Worm (Caenorhabditis elegans) whole organism, L4 larva: ENCODE results near the gene K08D12.3.

Experiments
- F10B5.3 ChIP-seq: sonication (generic microtip); optimal IDR thresholded peaks from 2 replicates; lab custom pipeline; 2016; ENCODE audit warnings: mild to moderate bottlenecking, missing genetic modification characterization, missing compliant biosample characterization
- F49E8.2 ChIP-seq: sonication (generic microtip); optimal IDR thresholded peaks from 2 replicates; lab custom pipeline; 2016; ENCODE audit warnings: missing compliant biosample characterization, mild to moderate bottlenecking, missing genetic modification characterization, borderline replicate concordance
- T20F7.1 ChIP-seq: fragments of 200-800 bp; sonication (Bioruptor generic); optimal IDR thresholded peaks from 2 replicates; lab custom pipeline; 2018; ENCODE audit warnings: mild to moderate bottlenecking, missing genetic modification characterization, missing compliant biosample characterization
- T26A8.4 ChIP-seq: fragments of 200-800 bp; sonication (Bioruptor generic); IDR thresholded peaks from 2 replicates; pipeline ENCODE4 v1.3.6; 2022; ENCODE audit warnings: missing genetic modification characterization, missing compliant biosample characterization
- Y48G9A.11 ChIP-seq: fragments of 200-800 bp; sonication (Bioruptor generic); IDR thresholded peaks from 2 replicates; pipeline ENCODE4 v1.3.6; 2022; ENCODE audit warnings: missing genetic modification reagents, missing genetic modification characterization, missing compliant biosample characterization
- ZK546.5 ChIP-seq, 2 experiments: sonication (generic microtip); optimal IDR thresholded peaks; 2 replicates each; lab custom pipeline; 2017; ENCODE audit warnings: missing biosample characterization in 2 of 2, missing genetic modification characterization in 2 of 2
- aly-2 ChIP-seq: sonication (generic microtip); optimal IDR thresholded peaks from 2 replicates; lab custom pipeline; 2018; ENCODE audit warnings: missing biosample characterization, missing genetic modification characterization
- arid-1 ChIP-seq: fragments of 200-800 bp; sonication (Bioruptor generic); conservative IDR thresholded peaks from 2 replicates; pipeline ENCODE4 v1.3.6; 2022; ENCODE audit warnings: missing genetic modification reagents, missing genetic modification characterization, missing compliant biosample characterization
- ceh-44 ChIP-seq: fragments of 200-800 bp; sonication (Bioruptor generic); IDR thresholded peaks from 2 replicates; pipeline ENCODE4 v1.3.6; 2022; ENCODE audit warnings: missing genetic modification reagents, missing genetic modification characterization, missing compliant biosample characterization
- ceh-62 ChIP-seq: sonication (generic microtip); optimal IDR thresholded peaks from 2 replicates; lab custom pipeline; 2017; ENCODE audit warnings: missing biosample characterization, missing genetic modification characterization
- ctbp-1 ChIP-seq: fragments of 200-800 bp; sonication (Bioruptor generic); IDR thresholded peaks from 2 replicates; pipeline ENCODE4 v1.3.6; 2022; ENCODE audit warnings: missing genetic modification reagents, missing genetic modification characterization, missing compliant biosample characterization
- daf-12 ChIP-seq: fragments of 150-350 bp; optimal IDR thresholded peaks from 2 replicates; lab custom pipeline; 2014; ENCODE audit warnings: missing biosample characterization, missing genetic modification reagents, missing genetic modification characterization
- daf-16 ChIP-seq, 3 experiments: sonication (generic microtip); optimal IDR thresholded peaks; 2 replicates each; lab custom pipeline; 2016 to 2017; ENCODE audit warnings: missing genetic modification characterization in 3 of 3, missing genetic modification reagents in 3 of 3, mild to moderate bottlenecking in 2 of 3, missing compliant biosample characterization in 2 of 3, missing biosample characterization in 1 of 3, moderate library complexity in 1 of 3
- dmd-6 ChIP-seq: fragments of 200-800 bp; sonication (Bioruptor generic); IDR thresholded peaks from 2 replicates; pipeline ENCODE4 v1.3.6; 2022; ENCODE audit warnings: missing genetic modification reagents, missing genetic modification characterization, missing compliant biosample characterization
- dmd-9 ChIP-seq: fragments of 200-800 bp; sonication (Bioruptor generic); IDR thresholded peaks from 2 replicates; pipeline ENCODE4 v1.3.6; 2022; ENCODE audit warnings: missing genetic modification reagents, missing genetic modification characterization, missing compliant biosample characterization
- dpl-1 ChIP-seq: fragments of 150-350 bp; optimal IDR thresholded peaks from 2 replicates; lab custom pipeline; 2014; ENCODE audit warnings: missing biosample characterization, missing genetic modification reagents, missing genetic modification characterization
- dve-1 ChIP-seq: sonication (generic microtip); optimal IDR thresholded peaks from 2 replicates; lab custom pipeline; 2017; ENCODE audit warnings: antibody characterized with exemption, mild to moderate bottlenecking, missing genetic modification characterization, missing compliant biosample characterization; ENCODE audit not compliant: insufficient read depth
- fos-1 ChIP-seq: fragments of 150-350 bp; optimal IDR thresholded peaks from 2 replicates; lab custom pipeline; 2014; ENCODE audit warnings: missing biosample characterization, missing genetic modification characterization
- hif-1 ChIP-seq, 2 experiments: sonication (generic microtip); optimal IDR thresholded peaks; 2 replicates each; lab custom pipeline; 2016 to 2017; ENCODE audit warnings: missing compliant biosample characterization in 2 of 2, missing genetic modification characterization in 2 of 2, missing genetic modification reagents in 2 of 2, missing genotype in 2 of 2, mild to moderate bottlenecking in 1 of 2
- hlh-11 ChIP-seq: fragments of 200-800 bp; sonication (Bioruptor generic); optimal IDR thresholded peaks from 2 replicates; lab custom pipeline; 2018; ENCODE audit warnings: mild to moderate bottlenecking, missing genetic modification characterization, missing compliant biosample characterization
- hlh-30 ChIP-seq: sonication (generic microtip); optimal IDR thresholded peaks from 2 replicates; lab custom pipeline; 2017; ENCODE audit warnings: antibody characterized with exemption, mild to moderate bottlenecking, missing genetic modification characterization, missing compliant biosample characterization; ENCODE audit not compliant: insufficient read depth
- hmg-1.1 ChIP-seq: fragments of 200-800 bp; sonication (Bioruptor generic); IDR thresholded peaks from 2 replicates; pipeline ENCODE4 v1.3.6; 2022; ENCODE audit warnings: missing genetic modification reagents, missing genetic modification characterization, missing compliant biosample characterization
- lim-7 ChIP-seq: fragments of 200-800 bp; sonication (Bioruptor generic); IDR thresholded peaks from 2 replicates; pipeline ENCODE4 v1.3.6; 2022; ENCODE audit warnings: missing genetic modification characterization, missing compliant biosample characterization
- lin-1 ChIP-seq: fragments of 200-800 bp; sonication (Bioruptor generic); IDR thresholded peaks from 2 replicates; pipeline ENCODE4 v1.3.6; 2022; ENCODE audit warnings: missing genetic modification reagents, missing genetic modification characterization, missing compliant biosample characterization
- lin-29 ChIP-seq: fragments of 200-800 bp; sonication (Bioruptor generic); IDR thresholded peaks from 2 replicates; pipeline ENCODE4 v1.3.6; 2022; ENCODE audit warnings: missing genetic modification reagents, missing genetic modification characterization, missing compliant biosample characterization
- lin-38 ChIP-seq: fragments of 200-800 bp; sonication (Bioruptor generic); IDR thresholded peaks from 2 replicates; pipeline ENCODE4 v1.3.6; 2022; ENCODE audit warnings: missing genetic modification reagents, missing genetic modification characterization, missing compliant biosample characterization
- lsy-2 ChIP-seq, 2 experiments: fragments of 150-350 bp in 1 of 2; sonication (generic microtip) in 1 of 2; optimal IDR thresholded peaks; 2 replicates each; lab custom pipeline; 2014 to 2017; ENCODE audit warnings: missing biosample characterization in 2 of 2, missing genetic modification characterization in 2 of 2
- mdl-1 ChIP-seq, 2 experiments: fragments of 150-350 bp in 1 of 2; sonication (generic microtip) in 1 of 2; optimal IDR thresholded peaks; 2 replicates each; lab custom pipeline; 2014 to 2017; ENCODE audit warnings: missing biosample characterization in 2 of 2, missing genetic modification characterization in 2 of 2
- mep-1 ChIP-seq: fragments of 150-350 bp; sonication (generic microtip); optimal IDR thresholded peaks from 3 replicates; lab custom pipeline; 2014; ENCODE audit warnings: missing biosample characterization, missing genetic modification characterization
- mes-2 ChIP-seq: sonication (generic microtip); optimal IDR thresholded peaks from 2 replicates; lab custom pipeline; 2016; ENCODE audit warnings: missing genotype, mild to moderate bottlenecking, missing genetic modification characterization, missing compliant biosample characterization; ENCODE audit not compliant: poor library complexity, severe bottlenecking
- mxl-3 ChIP-seq: fragments of 200-800 bp; sonication (Bioruptor generic); optimal IDR thresholded peaks from 2 replicates; lab custom pipeline; 2018; ENCODE audit warnings: mild to moderate bottlenecking, missing genetic modification characterization, missing compliant biosample characterization
- nhr-102 ChIP-seq: sonication (generic microtip); optimal IDR thresholded peaks from 2 replicates; lab custom pipeline; 2016; ENCODE audit warnings: mild to moderate bottlenecking, missing genetic modification characterization, moderate library complexity, missing compliant biosample characterization
- nhr-11 ChIP-seq: fragments of 150-350 bp; optimal IDR thresholded peaks from 2 replicates; lab custom pipeline; 2014; ENCODE audit warnings: missing biosample characterization, missing genetic modification characterization
- nhr-111 ChIP-seq: fragments of 200-800 bp; sonication (Bioruptor generic); optimal IDR thresholded peaks from 2 replicates; lab custom pipeline; 2018; ENCODE audit warnings: mild to moderate bottlenecking, missing genetic modification characterization, missing compliant biosample characterization
- nhr-25 ChIP-seq: sonication (generic microtip); optimal IDR thresholded peaks from 2 replicates; lab custom pipeline; 2017; ENCODE audit warnings: missing genetic modification characterization, mild to moderate bottlenecking, missing compliant biosample characterization, antibody characterized with exemption, moderate library complexity, borderline replicate concordance; ENCODE audit not compliant: insufficient read depth
- nhr-42 ChIP-seq: fragments of 200-800 bp; sonication (Bioruptor generic); IDR thresholded peaks from 2 replicates; pipeline ENCODE4 v1.3.6; 2022; ENCODE audit warnings: missing genetic modification characterization, missing compliant biosample characterization
- nhr-6 ChIP-seq: fragments of 150-350 bp; optimal IDR thresholded peaks from 2 replicates; lab custom pipeline; 2014; ENCODE audit warnings: missing biosample characterization, missing genetic modification characterization
- nhr-76 ChIP-seq: fragments of 150-350 bp; optimal IDR thresholded peaks from 2 replicates; lab custom pipeline; 2014; ENCODE audit warnings: missing biosample characterization, missing genetic modification characterization
- saeg-2 ChIP-seq: fragments of 200-800 bp; sonication (Bioruptor generic); IDR thresholded peaks from 2 replicates; pipeline ENCODE4 v1.3.6; 2022; ENCODE audit warnings: missing genetic modification reagents, missing genetic modification characterization, missing compliant biosample characterization
- sdz-12 ChIP-seq: fragments of 200-800 bp; sonication (Bioruptor generic); optimal IDR thresholded peaks from 2 replicates; lab custom pipeline; 2018; ENCODE audit warnings: mild to moderate bottlenecking, missing genetic modification characterization, missing compliant biosample characterization
- set-16 ChIP-seq: fragments of 200-800 bp; sonication (Bioruptor generic); IDR thresholded peaks from 2 replicates; pipeline ENCODE4 v1.3.6; 2022; ENCODE audit warnings: missing genetic modification reagents, missing genetic modification characterization, missing compliant biosample characterization
- snpc-4 ChIP-seq: fragments of 150-350 bp; optimal IDR thresholded peaks from 2 replicates; lab custom pipeline; 2014; ENCODE audit warnings: missing biosample characterization, missing genetic modification characterization
- tra-1 ChIP-seq: fragments of 200-800 bp; sonication (Bioruptor generic); IDR thresholded peaks from 2 replicates; pipeline ENCODE4 v1.3.6; 2022; ENCODE audit warnings: missing genetic modification reagents, missing genetic modification characterization, missing compliant biosample characterization
- unc-130 ChIP-seq: sonication (generic microtip); optimal IDR thresholded peaks from 2 replicates; lab custom pipeline; 2016; ENCODE audit warnings: missing genetic modification reagents, missing genetic modification characterization, missing compliant biosample characterization
- unc-62 ChIP-seq, 3 experiments: fragments of 150-350 bp in 1 of 3; sonication (generic microtip); optimal IDR thresholded peaks in 2 of 3; peaks in 1 of 3; 1 replicate in 1 of 3; 2 replicates in 2 of 3; lab custom pipeline; 2014 to 2017; ENCODE audit warnings: missing biosample characterization in 3 of 3, missing genetic modification characterization in 3 of 3, missing genetic modification reagents in 3 of 3, missing genotype in 1 of 3
- zag-1 ChIP-seq: fragments of 150-350 bp; optimal IDR thresholded peaks from 2 replicates; lab custom pipeline; 2014; ENCODE audit warnings: missing biosample characterization, missing genetic modification characterization
- zfp-2 ChIP-seq: sonication (generic microtip); optimal IDR thresholded peaks from 2 replicates; lab custom pipeline; 2016; ENCODE audit warnings: mild to moderate bottlenecking, missing genetic modification characterization, missing compliant biosample characterization
- zip-11 ChIP-seq: fragments of 200-800 bp; sonication (Bioruptor generic); IDR thresholded peaks from 2 replicates; pipeline ENCODE4 v1.3.6; 2022; ENCODE audit warnings: missing genetic modification characterization, missing compliant biosample characterization

K08D12.3 gene

DNA sequence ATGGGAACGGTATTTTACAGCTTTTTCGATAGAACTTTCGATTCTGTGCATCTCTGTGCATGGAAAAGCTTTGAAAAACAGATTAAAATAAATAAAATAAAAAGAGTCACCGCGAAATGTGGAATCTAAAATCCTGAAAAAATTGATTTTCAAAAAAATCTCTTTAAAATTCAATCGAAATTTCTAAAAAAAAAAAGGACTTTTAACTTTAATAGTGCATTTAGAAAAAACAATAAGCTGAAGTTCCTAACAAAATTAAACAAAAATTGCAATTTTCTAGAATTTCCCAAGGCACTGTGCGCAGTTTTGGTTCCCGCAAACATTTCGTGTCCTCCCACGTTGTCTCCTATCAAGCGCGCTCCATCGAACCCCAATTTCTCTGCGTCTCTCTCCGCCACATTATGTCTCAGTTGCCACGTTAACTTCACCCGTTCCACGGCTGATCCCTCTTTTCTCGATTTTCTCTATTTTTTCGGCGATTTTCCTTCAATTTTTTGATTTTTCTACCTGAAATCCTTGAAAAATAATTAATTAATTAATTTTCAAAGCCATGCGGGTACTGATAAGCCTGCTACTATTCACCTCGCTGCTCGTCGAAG lies 35.5 kb downstream of the K08D12.3 start, which contains the start of the genes Y41D4A.6 and Y41D4A.4 (continued):
- TF ChIP-seq T26A8.4 (0 out of 2 replicates have a peak, but pooled peaks have one; percentile 22), nhr-76 (tag; lab: Kevin White, UChicago) (no peak), aly-2 (no peak), lin-29 (GFP tag; lab: Robert Waterston, UW) (no peak), ZK546.5 (tag; optimal IDR thresholded peaks at IDR 0.05; lab: Kevin White, UChicago) (no peak), hmg-1.1 (GFP tag; lab: Robert Waterston, UW) (peak; percentile 76), zip-11 (GFP tag; lab: Robert Waterston, UW) (no peak), zag-1 (tag; lab: Kevin White, UChicago) (no peak), Y48G9A.11 (GFP tag; lab: Robert Waterston, UW) (peak; percentile 71), tra-1 (GFP tag; lab: Robert Waterston, UW) (no peak), fos-1 (tag; lab: Kevin White, UChicago) (no peak), arid-1 (GFP tag; lab: Robert Waterston, UW) (peak; percentile 61), dmd-6 (peak; percentile 43; the same call in 1 of the 2 replicates), lin-38 (GFP tag; lab: Robert Waterston, UW) (peak; percentile 98), zfp-2 (tag; lab: Kevin White, UChicago) (peak; percentile 10), F49E8.2 (tag; lab: Kevin White, UChicago) (peak; percentile 31), ceh-62 (tag; lab: Kevin White, UChicago) (no peak), ceh-44 (GFP tag; lab: Robert Waterston, UW) (peak; percentile 94), hif-1 (tag; optimal IDR thresholded peaks at IDR 0.05; lab: Kevin White, UChicago) (peak in 1 of 2 experiments; percentile 94), unc-62 (GFP tag; optimal IDR thresholded peaks at IDR 0.05 in 1 of 2; lab: Kevin White, UChicago) (peak in 1 of 2 experiments; percentile 80), unc-62 (tag; optimal IDR thresholded peaks at IDR 0.05; lab: Kevin White, UChicago) (no peak), unc-130 (GFP tag; lab: Kevin White, UChicago) (peak; percentile 96), saeg-2 (GFP tag; lab: Robert Waterston, UW) (no peak), F10B5.3 (tag; lab: Kevin White, UChicago) (no peak), hlh-30 (peak; percentile 53), dve-1 (tag; lab: Kevin White, UChicago) (peak; percentile 75), nhr-25 (tag; lab: Kevin White, UChicago) (peak; percentile 77), set-16 (peak; percentile 18; the same call in 1 of the 2 replicates), lim-7 (GFP tag; lab: Robert Waterston, UW) (0 out of 2 replicates have a peak, but pooled peaks have one; percentile 48), mes-2 (tag; lab: Kevin White, UChicago) (peak; percentile 96), dpl-1 (GFP tag; lab: Kevin White, UChicago) (peak; percentile 68), lin-1 (GFP tag; lab: Robert Waterston, UW) (no peak), mxl-3 (GFP tag; lab: Kevin White, UChicago) (peak; percentile 91), dmd-9 (GFP tag; lab: Robert Waterston, UW) (peak; percentile 30; the same call in 1 of the 2 replicates), nhr-11 (peak; percentile 27), sdz-12 (peak; percentile 53), daf-12 (tag; lab: Kevin White, UChicago) (no peak), nhr-102 (tag; lab: Kevin White, UChicago) (peak; percentile 48), snpc-4 (tag; lab: Kevin White, UChicago) (no peak)
- TF ChIP-seq, all 104 proteins: peak for 52

DNA sequence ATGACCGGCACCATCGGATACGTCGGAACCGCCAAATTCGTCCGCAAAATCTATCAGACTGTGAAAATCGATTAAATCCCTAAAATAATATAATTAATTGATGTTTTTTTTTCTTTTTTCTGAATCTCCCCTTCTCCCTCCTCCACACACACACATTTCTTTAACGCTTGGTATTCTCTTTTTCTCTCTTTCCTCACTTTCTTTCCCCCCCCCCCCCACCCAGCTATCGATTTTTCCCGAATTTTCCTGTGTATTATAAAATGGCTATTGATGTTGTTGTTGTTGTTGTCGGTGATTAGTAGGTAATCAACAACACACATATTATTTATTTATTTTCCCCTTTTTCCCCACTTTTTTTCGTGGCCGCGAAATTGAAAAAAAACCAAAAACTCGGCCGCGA lies 41.2 kb downstream of the K08D12.3 start:
- TF ChIP-seq mdl-1 (tag; optimal IDR thresholded peaks at IDR 0.05; lab: Kevin White, UChicago) (no peak), lsy-2 (tag; optimal IDR thresholded peaks at IDR 0.05; lab: Kevin White, UChicago) (no peak), nhr-42 (GFP tag; lab: Robert Waterston, UW) (no peak), set-16 (no peak), ctbp-1 (GFP tag; lab: Robert Waterston, UW) (no peak), T20F7.1 (no peak), dpl-1 (GFP tag; lab: Kevin White, UChicago) (no peak), F49E8.2 (tag; lab: Kevin White, UChicago) (no peak), nhr-111 (GFP tag; lab: Kevin White, UChicago) (no peak), dmd-6 (0 out of 2 replicates have a peak, but pooled peaks have one; percentile 7), mep-1 (tag; lab: Kevin White, UChicago) (no peak), nhr-6 (tag; lab: Kevin White, UChicago) (no peak), hlh-11 (tag; lab: Kevin White, UChicago) (peak; percentile 19), daf-16 (GFP tag; optimal IDR thresholded peaks at IDR 0.05; lab: Kevin White, UChicago) (peak in 1 of 2 experiments; percentile 40), daf-16 (tag; optimal IDR thresholded peaks at IDR 0.05; lab: Kevin White, UChicago) (no peak)
